Worm (Caenorhabditis elegans): ENCODE measurements around the gene K05D4.9.

K05D4.9 gene

DNA sequence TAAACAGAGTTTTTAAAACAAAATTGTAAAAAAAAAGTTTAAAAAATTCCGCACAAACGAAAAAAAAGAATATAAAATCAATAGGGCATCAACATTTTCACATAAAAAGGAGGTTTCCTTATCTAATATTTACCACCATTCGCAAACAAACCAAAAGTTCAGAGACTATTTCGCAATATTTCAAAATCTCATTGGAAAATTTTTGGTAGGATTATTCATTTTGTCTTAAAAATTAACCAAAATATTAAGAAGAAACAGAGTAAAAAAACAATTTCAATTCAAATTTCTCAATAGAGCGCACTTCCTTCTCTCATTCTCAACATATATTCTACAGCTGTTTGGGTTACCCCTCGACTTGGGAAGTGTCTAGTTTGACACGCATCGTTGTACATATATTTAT lies 11.5 kb downstream of the K05D4.9 start:
- TF ChIP-seq T22C8.4 (GFP tag; IDR thresholded peaks at IDR 0.05) (no peak), flt-1 (GFP tag; IDR thresholded peaks at IDR 0.05) (no peak), ztf-23 (GFP tag; IDR thresholded peaks at IDR 0.05) (no peak), ref-1 (GFP tag; conservative IDR thresholded peaks at IDR 0.05) (no peak), tab-1 (GFP tag; IDR thresholded peaks at IDR 0.05) (no peak), med-1 (GFP tag; optimal IDR thresholded peaks at IDR 0.05; ENCODE audit: insufficient read depth) (no peak), ztf-29 (GFP tag; IDR thresholded peaks at IDR 0.05) (no peak), klf-2 (GFP tag; conservative IDR thresholded peaks at IDR 0.05) (no peak), cog-1 (tag; optimal IDR thresholded peaks at IDR 0.05) (no peak)

DNA sequence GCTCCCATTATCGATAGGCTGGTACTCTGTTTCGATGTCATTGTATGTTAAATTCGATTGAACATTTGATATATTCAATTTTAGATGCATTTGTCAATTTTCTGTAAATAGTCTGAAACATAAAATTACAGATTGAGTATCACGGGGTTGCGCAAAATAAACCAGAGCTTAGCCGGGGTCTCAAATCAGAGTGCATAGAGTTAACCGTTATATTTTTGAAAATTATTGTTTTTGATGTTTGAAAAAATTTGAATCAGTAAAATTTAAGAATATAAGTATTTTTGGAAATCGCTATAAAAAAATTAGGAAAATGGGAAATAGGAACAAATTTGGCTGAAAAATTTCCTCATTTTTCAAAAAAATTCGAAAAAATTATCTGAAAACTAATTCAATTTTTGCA lies 12.0 kb downstream of the K05D4.9 start, which contains the start of gene F10A3.17:
Gene F10A3.17, minus strand, starts transcription at position 101 of the 400 bp plus-strand sequence.
- TF ChIP-seq ztf-23 (GFP tag; IDR thresholded peaks at IDR 0.05): no peak
- TF ChIP-seq ref-1 (GFP tag; conservative IDR thresholded peaks at IDR 0.05): no peak
- no peak for TF ChIP-seq T22C8.4 (GFP tag; IDR thresholded peaks at IDR 0.05)
- no peak for TF ChIP-seq flt-1 (GFP tag; IDR thresholded peaks at IDR 0.05)
- no peak for TF ChIP-seq med-1 (GFP tag; optimal IDR thresholded peaks at IDR 0.05; ENCODE audit: insufficient read depth)
- no peak for TF ChIP-seq tab-1 (GFP tag; IDR thresholded peaks at IDR 0.05)
- TF ChIP-seq cog-1 (tag; optimal IDR thresholded peaks at IDR 0.05): no peak
- no peak for TF ChIP-seq ztf-29 (GFP tag; IDR thresholded peaks at IDR 0.05)
- no peak for TF ChIP-seq klf-2 (GFP tag; conservative IDR thresholded peaks at IDR 0.05)

DNA sequence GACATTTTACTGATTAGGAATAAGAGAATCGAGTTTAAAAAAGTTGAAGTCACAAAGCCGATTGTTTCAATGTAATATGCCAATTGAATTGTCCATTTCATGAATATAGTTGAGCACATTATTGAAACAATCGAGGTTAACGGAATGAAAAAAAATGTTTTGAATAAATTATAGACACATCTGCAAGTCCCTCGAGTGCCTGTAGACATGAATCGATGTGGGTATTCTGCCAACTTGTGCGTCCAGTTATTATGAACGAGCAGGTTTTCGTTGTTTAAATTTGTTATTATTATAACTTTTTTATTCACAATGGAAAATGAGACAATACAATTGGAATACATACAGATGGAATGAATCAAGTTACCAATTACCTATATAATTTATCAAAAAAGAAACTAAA lies 13.2 kb downstream of the K05D4.9 start, which contains the start of gene str-99:
Gene str-99, minus strand, starts transcription at position 101 of the 400 bp plus-strand sequence.
- no peak for TF ChIP-seq tab-1 (GFP tag; IDR thresholded peaks at IDR 0.05)
- TF ChIP-seq ref-1 (GFP tag; conservative IDR thresholded peaks at IDR 0.05): no peak
- no peak for TF ChIP-seq ztf-23 (GFP tag; IDR thresholded peaks at IDR 0.05)
- TF ChIP-seq flt-1 (GFP tag; IDR thresholded peaks at IDR 0.05): no peak
- no peak for TF ChIP-seq cog-1 (tag; optimal IDR thresholded peaks at IDR 0.05)
- TF ChIP-seq med-1 (GFP tag; optimal IDR thresholded peaks at IDR 0.05; ENCODE audit: insufficient read depth): no peak
- TF ChIP-seq T22C8.4 (GFP tag; IDR thresholded peaks at IDR 0.05): no peak
- no peak for TF ChIP-seq ztf-29 (GFP tag; IDR thresholded peaks at IDR 0.05)
- no peak for TF ChIP-seq klf-2 (GFP tag; conservative IDR thresholded peaks at IDR 0.05)

DNA sequence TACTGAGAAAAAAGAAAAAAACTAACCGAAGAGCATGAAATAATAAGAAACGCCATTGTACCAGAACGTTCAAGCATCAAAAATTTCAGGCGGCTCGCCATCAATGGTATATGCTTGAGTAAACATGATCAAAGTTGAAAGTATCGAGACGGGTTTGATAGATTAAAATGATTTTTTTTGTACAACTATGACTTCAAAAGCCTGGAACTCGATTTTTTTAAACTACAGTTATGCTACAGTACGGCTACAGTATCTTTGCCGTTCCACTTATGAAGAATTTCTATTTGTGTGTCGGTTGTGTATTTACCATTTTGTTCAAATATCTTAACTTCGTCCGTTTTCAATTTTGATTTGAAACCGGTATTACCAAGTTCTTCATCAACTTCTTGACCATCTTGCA lies 16.5 kb downstream of the K05D4.9 start, which contains the start of gene str-97:
Gene str-97, minus strand, starts transcription at position 101 of the 400 bp plus-strand sequence.
- TF ChIP-seq klf-2 (GFP tag; conservative IDR thresholded peaks at IDR 0.05): no peak
- no peak for TF ChIP-seq med-1 (GFP tag; optimal IDR thresholded peaks at IDR 0.05; ENCODE audit: insufficient read depth)
- TF ChIP-seq T22C8.4 (GFP tag; IDR thresholded peaks at IDR 0.05): no peak
- TF ChIP-seq ref-1 (GFP tag; conservative IDR thresholded peaks at IDR 0.05): no peak
- TF ChIP-seq ztf-29 (GFP tag; IDR thresholded peaks at IDR 0.05): no peak
- TF ChIP-seq flt-1 (GFP tag; IDR thresholded peaks at IDR 0.05): no peak
- TF ChIP-seq ztf-23 (GFP tag; IDR thresholded peaks at IDR 0.05): no peak
- TF ChIP-seq tab-1 (GFP tag; IDR thresholded peaks at IDR 0.05): no peak
- no peak for TF ChIP-seq cog-1 (tag; optimal IDR thresholded peaks at IDR 0.05)

DNA sequence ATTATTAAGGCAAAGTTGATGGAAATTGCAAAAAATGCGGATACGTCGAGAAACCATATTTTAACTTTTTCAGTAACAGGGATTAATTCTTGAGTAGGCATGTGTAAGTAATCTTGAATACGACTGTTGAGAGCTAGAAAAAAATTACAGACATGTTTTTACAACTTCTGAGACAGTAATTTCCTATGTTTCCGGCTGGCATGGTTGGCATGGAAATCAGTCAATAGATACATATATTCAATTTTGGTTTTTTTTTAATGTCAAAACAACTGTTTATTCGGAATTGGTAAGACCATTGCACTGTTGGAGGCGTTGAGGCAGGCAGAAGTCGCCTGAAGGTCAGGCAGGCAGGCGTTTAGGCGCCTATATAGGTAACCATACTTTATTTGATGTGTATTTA lies 18.2 kb downstream of the K05D4.9 start, which contains the start of gene str-254:
Gene str-254, minus strand, starts transcription at position 101 of the 400 bp plus-strand sequence.
- TF ChIP-seq T22C8.4 (GFP tag; IDR thresholded peaks at IDR 0.05): no peak

DNA sequence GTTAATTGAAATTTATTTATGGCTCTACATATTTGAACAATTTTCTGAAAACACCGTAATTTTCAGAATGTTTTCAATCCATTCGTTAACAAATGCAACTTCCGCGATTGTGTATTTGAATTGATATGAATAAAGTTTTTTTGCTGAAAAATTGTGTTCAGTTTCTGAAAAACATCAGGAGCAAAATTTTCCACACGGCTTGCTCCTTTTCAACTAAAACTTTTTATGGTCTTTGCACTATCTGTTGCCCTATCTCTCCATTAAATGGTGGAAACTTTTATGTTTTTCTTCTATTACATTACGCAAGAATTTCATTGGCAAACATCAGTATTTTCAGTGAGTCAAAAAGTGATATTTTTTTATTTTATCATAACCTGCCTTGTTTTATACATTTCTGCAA lies 22.8 kb downstream of the K05D4.9 start, which contains the start of gene F10A3.4:
Gene F10A3.4, plus strand, starts transcription at position 301 of the 400 bp plus-strand sequence.
- TF ChIP-seq ztf-23 (GFP tag; IDR thresholded peaks at IDR 0.05): no peak
- TF ChIP-seq ztf-29 (GFP tag; IDR thresholded peaks at IDR 0.05): no peak
- no peak for TF ChIP-seq klf-2 (GFP tag; conservative IDR thresholded peaks at IDR 0.05)
- TF ChIP-seq tab-1 (GFP tag; IDR thresholded peaks at IDR 0.05): no peak
- no peak for TF ChIP-seq ref-1 (GFP tag; conservative IDR thresholded peaks at IDR 0.05)
- no peak for TF ChIP-seq flt-1 (GFP tag; IDR thresholded peaks at IDR 0.05)
- TF ChIP-seq T22C8.4 (GFP tag; IDR thresholded peaks at IDR 0.05): no peak
- TF ChIP-seq cog-1 (tag; optimal IDR thresholded peaks at IDR 0.05): no peak
- no peak for TF ChIP-seq med-1 (GFP tag; optimal IDR thresholded peaks at IDR 0.05; ENCODE audit: insufficient read depth)

DNA sequence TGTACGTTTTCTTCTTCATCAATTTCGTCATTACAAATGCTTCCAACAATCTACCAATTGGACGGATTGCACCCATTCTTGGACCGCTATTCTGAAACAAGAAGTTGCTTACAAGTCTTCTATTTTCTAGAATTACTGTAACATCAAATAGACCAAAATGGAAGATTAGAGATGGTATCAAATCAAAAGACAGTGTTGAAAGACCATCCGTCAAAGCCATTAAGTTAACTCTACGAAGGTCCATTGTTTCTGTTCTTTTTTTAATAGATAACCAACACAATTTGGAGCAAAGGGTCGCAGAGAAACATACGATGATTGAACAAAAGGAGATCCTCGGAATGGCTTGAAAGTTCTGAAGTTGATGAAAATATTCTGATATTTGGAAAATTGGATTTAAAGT lies 26.6 kb downstream of the K05D4.9 start:
- TF ChIP-seq T22C8.4 (GFP tag; IDR thresholded peaks at IDR 0.05) (no peak), cog-1 (tag; optimal IDR thresholded peaks at IDR 0.05) (no peak), tab-1 (GFP tag; IDR thresholded peaks at IDR 0.05) (no peak), ref-1 (GFP tag; conservative IDR thresholded peaks at IDR 0.05) (no peak), klf-2 (GFP tag; conservative IDR thresholded peaks at IDR 0.05) (no peak), med-1 (GFP tag; optimal IDR thresholded peaks at IDR 0.05; ENCODE audit: insufficient read depth) (no peak), ztf-29 (GFP tag; IDR thresholded peaks at IDR 0.05) (no peak), flt-1 (GFP tag; IDR thresholded peaks at IDR 0.05) (no peak), ztf-23 (GFP tag; IDR thresholded peaks at IDR 0.05) (no peak)

DNA sequence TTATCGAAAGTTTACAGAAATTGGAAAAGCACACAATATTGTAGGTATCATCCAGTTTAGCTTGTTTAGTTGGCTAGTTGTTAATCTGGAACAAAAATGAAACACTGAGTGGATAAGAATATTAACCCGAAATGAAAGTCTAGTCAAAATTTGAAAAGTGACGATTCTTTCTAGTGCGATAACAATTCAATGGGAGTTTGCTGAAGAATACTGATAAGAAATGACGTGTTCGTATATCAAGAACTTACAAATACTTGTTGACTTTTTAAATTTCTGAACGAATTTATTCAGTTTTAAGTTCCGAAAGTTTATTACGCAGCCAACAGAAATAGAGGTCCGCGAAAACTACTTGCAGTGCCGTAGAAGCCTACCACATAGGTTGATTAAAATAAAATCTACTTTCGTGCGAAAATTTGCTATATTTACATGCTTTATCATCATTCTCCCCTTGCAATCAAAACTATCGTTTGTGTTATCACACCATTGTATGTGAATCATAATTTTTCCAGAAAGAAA lies 28.5 kb downstream of the K05D4.9 start, which contains the start of gene fbxa-88:
Gene fbxa-88, minus strand, starts transcription at position 51 of the 516 bp plus-strand sequence.
- no peak for TF ChIP-seq med-1 (GFP tag; optimal IDR thresholded peaks at IDR 0.05; ENCODE audit: insufficient read depth)
- TF ChIP-seq klf-2 (GFP tag; conservative IDR thresholded peaks at IDR 0.05): no peak
- TF ChIP-seq ztf-23 (GFP tag; IDR thresholded peaks at IDR 0.05): no peak
- no peak for TF ChIP-seq tab-1 (GFP tag; IDR thresholded peaks at IDR 0.05)
- TF ChIP-seq T22C8.4 (GFP tag; IDR thresholded peaks at IDR 0.05): no peak
- no peak for TF ChIP-seq cog-1 (tag; optimal IDR thresholded peaks at IDR 0.05)
- TF ChIP-seq flt-1 (GFP tag; IDR thresholded peaks at IDR 0.05): no peak
- no peak for TF ChIP-seq ref-1 (GFP tag; conservative IDR thresholded peaks at IDR 0.05)
- no peak for TF ChIP-seq ztf-29 (GFP tag; IDR thresholded peaks at IDR 0.05)

DNA sequence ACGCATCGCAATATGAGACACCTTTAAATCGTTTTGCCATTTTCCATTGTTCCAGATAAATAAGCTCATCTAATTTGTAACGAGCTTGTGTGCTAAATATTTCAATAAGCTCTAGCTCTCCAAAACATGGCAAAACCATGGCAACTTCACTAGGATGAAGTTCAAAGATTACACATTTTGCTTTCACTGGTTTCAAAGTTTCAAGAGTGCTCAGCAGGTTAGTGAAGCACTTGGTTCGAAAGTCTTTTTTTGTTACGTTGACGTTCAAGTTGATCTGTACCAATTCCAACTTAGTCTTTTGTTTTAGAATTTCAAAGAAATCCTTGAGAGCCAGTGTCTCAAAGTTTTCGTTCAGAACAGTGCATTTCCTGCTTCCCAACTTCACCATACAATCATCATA lies 29.2 kb downstream of the K05D4.9 start, which contains the start of gene fbxa-18:
Gene fbxa-18, plus strand, starts transcription at position 301 of the 400 bp plus-strand sequence.
- TF ChIP-seq ztf-23 (GFP tag; IDR thresholded peaks at IDR 0.05): no peak
- TF ChIP-seq tab-1 (GFP tag; IDR thresholded peaks at IDR 0.05): no peak
- TF ChIP-seq ref-1 (GFP tag; conservative IDR thresholded peaks at IDR 0.05): no peak
- TF ChIP-seq med-1 (GFP tag; optimal IDR thresholded peaks at IDR 0.05; ENCODE audit: insufficient read depth): no peak
- no peak for TF ChIP-seq ztf-29 (GFP tag; IDR thresholded peaks at IDR 0.05)
- no peak for TF ChIP-seq T22C8.4 (GFP tag; IDR thresholded peaks at IDR 0.05)
- TF ChIP-seq klf-2 (GFP tag; conservative IDR thresholded peaks at IDR 0.05): no peak
- no peak for TF ChIP-seq flt-1 (GFP tag; IDR thresholded peaks at IDR 0.05)
- TF ChIP-seq cog-1 (tag; optimal IDR thresholded peaks at IDR 0.05): no peak

Data from whole organism, midembryonic.